Fruit fly (Drosophila melanogaster) whole organism, prepupa: Measurements from ENCODE around the gene TTLL15.

Source experiments
- CG10631 ChIP-seq: fragments of 200-800 bp; sonication (Bioruptor generic); optimal IDR thresholded peaks from 2 replicates; lab custom pipeline; 2016; ENCODE audit warnings: missing biosample characterization, missing genetic modification characterization
- CG10669 ChIP-seq: fragments of 200-800 bp; sonication (Bioruptor generic); optimal IDR thresholded peaks from 3 replicates; lab custom pipeline; 2018; ENCODE audit warnings: missing biosample characterization, mild to moderate bottlenecking, missing genetic modification characterization, moderate library complexity
- CG15336 ChIP-seq: fragments of 200-800 bp; sonication (Bioruptor generic); IDR thresholded peaks from 2 replicates; pipeline ENCODE4 v1.3.6; 2022; ENCODE audit warnings: missing biosample characterization, missing genetic modification characterization
- CG16779 ChIP-seq: fragments of 200-800 bp; sonication (Bioruptor generic); optimal IDR thresholded peaks from 3 replicates; lab custom pipeline; 2017; ENCODE audit warnings: missing biosample characterization, mild to moderate bottlenecking, missing genetic modification characterization
- CG3032 ChIP-seq: fragments of 200-800 bp; optimal IDR thresholded peaks from 2 replicates; lab custom pipeline; 2019; ENCODE audit warnings: missing biosample characterization, mild to moderate bottlenecking, missing genetic modification characterization, moderate library complexity
- CG32006 ChIP-seq: fragments of 200-800 bp; sonication (Bioruptor generic); optimal IDR thresholded peaks from 3 replicates; lab custom pipeline; 2017; ENCODE audit warnings: missing biosample characterization, mild to moderate bottlenecking, missing genetic modification characterization
- CG34406 ChIP-seq: fragments of 200-800 bp; sonication (Bioruptor generic); optimal IDR thresholded peaks from 3 replicates; lab custom pipeline; 2016; ENCODE audit warnings: missing biosample characterization, missing genetic modification characterization
- CG3919 ChIP-seq: fragments of 200-800 bp; sonication (Bioruptor generic); optimal IDR thresholded peaks from 3 replicates; lab custom pipeline; 2016; ENCODE audit warnings: missing biosample characterization, missing genetic modification characterization
- CG4318 ChIP-seq: fragments of 200-800 bp; sonication (Bioruptor generic); optimal IDR thresholded peaks from 3 replicates; lab custom pipeline; 2017; ENCODE audit warnings: missing biosample characterization, mild to moderate bottlenecking, missing genetic modification characterization
- CG6163 ChIP-seq: fragments of 200-800 bp; sonication (Bioruptor generic); IDR thresholded peaks from 3 replicates; pipeline ENCODE4 v1.3.6; 2022; ENCODE audit warnings: missing biosample characterization, missing genetic modification characterization
- CG6276 ChIP-seq: fragments of 200-800 bp; sonication (Bioruptor generic); optimal IDR thresholded peaks from 2 replicates; lab custom pipeline; 2017; ENCODE audit warnings: missing biosample characterization, mild to moderate bottlenecking, missing genetic modification characterization
- CG6792 ChIP-seq: fragments of 200-800 bp; sonication (Bioruptor generic); optimal IDR thresholded peaks from 3 replicates; lab custom pipeline; 2016; ENCODE audit warnings: missing biosample characterization, missing genetic modification characterization
- CG8119 ChIP-seq: fragments of 200-800 bp; sonication (Bioruptor generic); IDR thresholded peaks from 3 replicates; pipeline ENCODE4 v1.3.6; 2022; ENCODE audit warnings: missing biosample characterization, missing genetic modification characterization
- CG8319 ChIP-seq: fragments of 200-800 bp; sonication (Bioruptor generic); optimal IDR thresholded peaks from 3 replicates; lab custom pipeline; 2016; ENCODE audit warnings: missing biosample characterization, missing genetic modification characterization
- CG8632 ChIP-seq: fragments of 200-800 bp; sonication (Bioruptor generic); optimal IDR thresholded peaks from 3 replicates; lab custom pipeline; 2016; ENCODE audit warnings: missing biosample characterization, missing genetic modification characterization
- CG9139 ChIP-seq: fragments of 200-800 bp; sonication (Bioruptor generic); optimal IDR thresholded peaks from 3 replicates; lab custom pipeline; 2017; ENCODE audit warnings: missing biosample characterization, mild to moderate bottlenecking, missing genetic modification characterization
- Eip75B ChIP-seq: fragments of 200-800 bp; sonication (Bioruptor generic); optimal IDR thresholded peaks from 3 replicates; lab custom pipeline; 2016; ENCODE audit warnings: missing biosample characterization, missing genetic modification characterization
- Eip78C ChIP-seq: fragments of 200-800 bp; sonication (Bioruptor generic); peaks from one replicate; lab custom pipeline; 2016; ENCODE audit warnings: missing biosample characterization, missing genetic modification characterization
- Ets96B ChIP-seq: fragments of 200-800 bp; optimal IDR thresholded peaks from 2 replicates; lab custom pipeline; 2019; ENCODE audit warnings: missing biosample characterization, mild to moderate bottlenecking, missing genetic modification characterization, moderate library complexity
- Gug ChIP-seq: fragments of 200-800 bp; sonication (Bioruptor generic); IDR thresholded peaks from 2 replicates; pipeline ENCODE4 v1.3.6; 2022; ENCODE audit warnings: missing biosample characterization, missing genetic modification characterization
- Hr4 ChIP-seq: fragments of 200-800 bp; sonication (Bioruptor generic); optimal IDR thresholded peaks from 3 replicates; lab custom pipeline; 2016; ENCODE audit warnings: missing biosample characterization, missing genetic modification characterization
- Lpt ChIP-seq: fragments of 200-800 bp; sonication (Bioruptor generic); optimal IDR thresholded peaks from 3 replicates; lab custom pipeline; 2016; ENCODE audit warnings: missing biosample characterization, missing genetic modification characterization
- Met ChIP-seq: fragments of 200-800 bp; sonication (Bioruptor generic); optimal IDR thresholded peaks from 3 replicates; lab custom pipeline; 2016; ENCODE audit warnings: missing biosample characterization, missing genetic modification characterization
- Smox ChIP-seq: fragments of 200-800 bp; sonication (Bioruptor generic); optimal IDR thresholded peaks from 3 replicates; lab custom pipeline; 2016; ENCODE audit warnings: missing biosample characterization, missing genetic modification characterization
- Sox15 ChIP-seq: fragments of 200-800 bp; sonication (Bioruptor generic); optimal IDR thresholded peaks from 3 replicates; lab custom pipeline; 2016; ENCODE audit warnings: missing biosample characterization, missing genetic modification characterization
- achi ChIP-seq: fragments of 200-800 bp; sonication (Bioruptor generic); optimal IDR thresholded peaks from 3 replicates; lab custom pipeline; 2016; ENCODE audit warnings: missing biosample characterization, missing genetic modification characterization
- cyc ChIP-seq: fragments of 200-800 bp; sonication (Bioruptor generic); optimal IDR thresholded peaks from 3 replicates; lab custom pipeline; 2016; ENCODE audit warnings: missing biosample characterization, missing genetic modification characterization
- dsx ChIP-seq: fragments of 200-800 bp; optimal IDR thresholded peaks from 3 replicates; lab custom pipeline; 2019; ENCODE audit warnings: missing biosample characterization, mild to moderate bottlenecking, missing genetic modification characterization, moderate library complexity; ENCODE audit not compliant: poor library complexity, severe bottlenecking
- eg ChIP-seq: fragments of 200-800 bp; sonication (Bioruptor generic); IDR thresholded peaks from 3 replicates; pipeline ENCODE4 v1.3.6; 2022; ENCODE audit warnings: missing biosample characterization, missing genetic modification characterization
- fd59A ChIP-seq: fragments of 200-800 bp; sonication (Bioruptor generic); optimal IDR thresholded peaks from 2 replicates; lab custom pipeline; 2017; ENCODE audit warnings: missing biosample characterization, mild to moderate bottlenecking, missing genetic modification characterization, missing genetic modification reagents
- fkh ChIP-seq: fragments of 200-800 bp; sonication (Bioruptor generic); optimal IDR thresholded peaks from 3 replicates; lab custom pipeline; 2017; ENCODE audit warnings: missing biosample characterization, mild to moderate bottlenecking, missing genetic modification characterization, moderate library complexity
- net ChIP-seq: fragments of 200-800 bp; sonication (Bioruptor generic); optimal IDR thresholded peaks from 3 replicates; lab custom pipeline; 2016; ENCODE audit warnings: missing biosample characterization, missing genetic modification characterization
- pdm3 ChIP-seq: fragments of 200-800 bp; sonication (Bioruptor generic); optimal IDR thresholded peaks from 3 replicates; lab custom pipeline; 2016; ENCODE audit warnings: missing biosample characterization, missing genetic modification characterization
- salr ChIP-seq, 2 experiments: fragments of 200-800 bp; sonication (Bioruptor generic); optimal IDR thresholded peaks; 3 replicates each; lab custom pipeline; 2016 to 2018; ENCODE audit warnings: missing biosample characterization in 2 of 2, missing genetic modification characterization in 2 of 2, mild to moderate bottlenecking in 1 of 2
- spab ChIP-seq: fragments of 200-800 bp; sonication (Bioruptor generic); optimal IDR thresholded peaks from 2 replicates; lab custom pipeline; 2017; ENCODE audit warnings: missing biosample characterization, mild to moderate bottlenecking, missing genetic modification characterization, missing genetic modification reagents
- svp ChIP-seq: fragments of 200-800 bp; sonication (Bioruptor generic); peaks from one replicate; lab custom pipeline; 2016; ENCODE audit warnings: missing biosample characterization, missing genetic modification characterization
- topi ChIP-seq: fragments of 200-800 bp; sonication (Bioruptor generic); optimal IDR thresholded peaks from 3 replicates; lab custom pipeline; 2016; ENCODE audit warnings: missing biosample characterization, missing genetic modification characterization
- vri ChIP-seq: fragments of 200-800 bp; sonication (Bioruptor generic); optimal IDR thresholded peaks from 3 replicates; lab custom pipeline; 2016; ENCODE audit warnings: missing biosample characterization, mild to moderate bottlenecking, missing genetic modification characterization

Gene TTLL15

dm6 chr3R:10777274-10777673, 37.8 kb upstream of the TTLL15 start, which contains the start of the genes CG45076, CG45078 and fau:
Gene CG45076, minus strand, starts transcription at chr3R:10777374.
Gene CG45078, minus strand, starts transcription at chr3R:10777374.
Gene fau, minus strand, starts transcription at chr3R:10777374.
- TF ChIP-seq Eip78C (GFP tag; lab: Kevin White, UChicago) (peak; percentile 49), fd59A (GFP tag; lab: Kevin White, UChicago) (no peak)
- TF ChIP-seq, all 60 proteins: peak for 1

- no peak for TF ChIP-seq CG32006 (GFP tag; lab: Kevin White, UChicago)
- no peak for TF ChIP-seq achi (GFP tag; lab: Kevin White, UChicago)
- no peak for TF ChIP-seq Lpt (GFP tag; lab: Kevin White, UChicago)
- no peak for TF ChIP-seq CG6163 (GFP tag; lab: Robert Waterston, UW)
- TF ChIP-seq, all 60 proteins: peak for 0
Observed at dm6 chr3R:10778151-10778550, 36.9 kb upstream of the TTLL15 start.

dm6 chr3R:10779269-10779668, 35.8 kb upstream of the TTLL15 start, which contains the start of gene Desi:
Gene Desi, plus strand, starts transcription at chr3R:10779569.
- TF ChIP-seq CG6276 (GFP tag; lab: Kevin White, UChicago) = no peak
- no peak for TF ChIP-seq CG8319 (GFP tag; lab: Kevin White, UChicago)

- TF ChIP-seq dsx (GFP tag; lab: Kevin White, UChicago) (no peak), svp (no peak), CG16779 (tag; lab: Kevin White, UChicago) (no peak), CG15336 (GFP tag; lab: Robert Waterston, UW) (no peak), CG10631 (GFP tag; lab: Kevin White, UChicago) (no peak), CG10669 (GFP tag; lab: Kevin White, UChicago) (no peak), CG6792 (no peak), CG32006 (GFP tag; lab: Kevin White, UChicago) (no peak), Gug (GFP tag; lab: Robert Waterston, UW) (no peak), spab (GFP tag; lab: Kevin White, UChicago) (no peak)
Observed at dm6 chr3R:10780161-10780560, 34.9 kb upstream of the TTLL15 start.

dm6 chr3R:10782167-10782566, 32.9 kb upstream of the TTLL15 start, which contains the start of gene CG42633:
Gene CG42633, minus strand, starts transcription at chr3R:10782267.
- TF ChIP-seq Ets96B (tag; lab: Kevin White, UChicago) = no peak
- TF ChIP-seq CG4318 (GFP tag; lab: Kevin White, UChicago) = no peak
- TF ChIP-seq vri (GFP tag; lab: Kevin White, UChicago) = no peak
- no peak for TF ChIP-seq CG6792
- no peak for TF ChIP-seq salr (GFP tag; optimal IDR thresholded peaks at IDR 0.05; lab: Kevin White, UChicago)
- TF ChIP-seq eg (GFP tag; lab: Robert Waterston, UW) = no peak
- TF ChIP-seq CG32006 (GFP tag; lab: Kevin White, UChicago) = no peak
- no peak for TF ChIP-seq Smox (GFP tag; lab: Kevin White, UChicago)
- no peak for TF ChIP-seq Hr4 (GFP tag; lab: Kevin White, UChicago)
- TF ChIP-seq CG3032 (tag; lab: Kevin White, UChicago) = no peak
- no peak for TF ChIP-seq Lpt (GFP tag; lab: Kevin White, UChicago)
- TF ChIP-seq CG6276 (GFP tag; lab: Kevin White, UChicago) = no peak
- no peak for TF ChIP-seq CG3919 (GFP tag; lab: Kevin White, UChicago)
- TF ChIP-seq fkh (GFP tag; lab: Kevin White, UChicago) = no peak

- TF ChIP-seq CG6276 (GFP tag; lab: Kevin White, UChicago) (no peak), CG8119 (GFP tag; lab: Robert Waterston, UW) (no peak), vri (GFP tag; lab: Kevin White, UChicago) (no peak), CG6792 (peak; percentile 52), CG8632 (GFP tag; lab: Kevin White, UChicago) (peak; percentile 52), Sox15 (GFP tag; lab: Kevin White, UChicago) (peak; percentile 67), salr (GFP tag; optimal IDR thresholded peaks at IDR 0.05; lab: Kevin White, UChicago) (no peak), Met (GFP tag; lab: Kevin White, UChicago) (no peak), CG34406 (GFP tag; lab: Kevin White, UChicago) (no peak), Eip75B (GFP tag; lab: Kevin White, UChicago) (no peak), dsx (GFP tag; lab: Kevin White, UChicago) (no peak), Smox (GFP tag; lab: Kevin White, UChicago) (peak; percentile 70), CG10631 (GFP tag; lab: Kevin White, UChicago) (peak; percentile 74), CG9139 (GFP tag; lab: Kevin White, UChicago) (no peak), cyc (GFP tag; lab: Kevin White, UChicago) (peak; percentile 74), topi (GFP tag; lab: Kevin White, UChicago) (peak; percentile 65), CG8319 (GFP tag; lab: Kevin White, UChicago) (no peak), CG32006 (GFP tag; lab: Kevin White, UChicago) (no peak), net (GFP tag; lab: Kevin White, UChicago) (no peak), Lpt (GFP tag; lab: Kevin White, UChicago) (peak; percentile 20), pdm3 (GFP tag; lab: Kevin White, UChicago) (peak; percentile 70), eg (GFP tag; lab: Robert Waterston, UW) (no peak), svp (no peak), CG16779 (tag; lab: Kevin White, UChicago) (no peak)
Observed at dm6 chr3R:10784058-10784499, 31.0 kb upstream of the TTLL15 start, which contains the start of the genes mRpL37 and Rbp1. Gene mRpL37, minus strand, starts transcription at chr3R:10784092. Gene Rbp1, plus strand, starts transcription at chr3R:10784383.
